Fruit fly (Drosophila melanogaster) whole organism, embryonic: ENCODE results near the gene ohgt.

Experiments used
- Aef1 ChIP-seq: fragments of 200-800 bp; sonication (Bioruptor generic); IDR thresholded peaks from 3 replicates; pipeline ENCODE4 v1.3.6; 2022; ENCODE audit warnings: missing biosample characterization, missing genetic modification characterization
- Asciz ChIP-seq: fragments of 200-800 bp; sonication (Bioruptor generic); optimal IDR thresholded peaks from 2 replicates; lab custom pipeline; 2017; ENCODE audit warnings: missing biosample characterization, mild to moderate bottlenecking, missing genetic modification characterization, missing genetic modification reagents
- Blimp-1 ChIP-seq: fragments of 200-800 bp; sonication (Bioruptor generic); optimal IDR thresholded peaks from 3 replicates; lab custom pipeline; 2018; ENCODE audit warnings: missing biosample characterization, missing genetic modification characterization, mild to moderate bottlenecking, moderate library complexity, missing genetic modification reagents
- CG10366 ChIP-seq: fragments of 200-800 bp; sonication (Bioruptor generic); IDR thresholded peaks from 2 replicates; pipeline ENCODE4 v1.3.6; 2022; ENCODE audit warnings: missing biosample characterization, missing genetic modification characterization
- CG11398 ChIP-seq: fragments of 200-800 bp; sonication (Bioruptor generic); optimal IDR thresholded peaks from 2 replicates; lab custom pipeline; 2016; ENCODE audit warnings: missing biosample characterization, missing genetic modification characterization
- CG11723 ChIP-seq: fragments of 200-800 bp; sonication (Bioruptor generic); optimal IDR thresholded peaks from 2 replicates; lab custom pipeline; 2017; ENCODE audit warnings: missing biosample characterization, mild to moderate bottlenecking, missing genetic modification characterization
- CG12942 ChIP-seq: fragments of 200-800 bp; sonication (Bioruptor generic); optimal IDR thresholded peaks from 3 replicates; lab custom pipeline; 2016; ENCODE audit warnings: missing biosample characterization, missing genetic modification characterization
- CG13287 ChIP-seq: fragments of 200-800 bp; sonication (Bioruptor generic); IDR thresholded peaks from 2 replicates; pipeline ENCODE4 v1.3.6; 2022; ENCODE audit warnings: missing biosample characterization, missing genetic modification characterization; ENCODE audit not compliant: partially characterized antibody
- CG14050 ChIP-seq: fragments of 200-800 bp; sonication (Bioruptor generic); IDR thresholded peaks from 3 replicates; pipeline ENCODE4 v1.3.6; 2022; ENCODE audit warnings: missing biosample characterization, missing genetic modification characterization
- CG17186 ChIP-seq: fragments of 200-800 bp; sonication (Bioruptor generic); optimal IDR thresholded peaks from 3 replicates; lab custom pipeline; 2017; ENCODE audit warnings: missing biosample characterization, missing genetic modification reagents, missing genetic modification characterization
- CG17912 ChIP-seq: fragments of 200-800 bp; sonication (Bioruptor generic); optimal IDR thresholded peaks from 2 replicates; lab custom pipeline; 2018; ENCODE audit warnings: missing biosample characterization, mild to moderate bottlenecking, missing genetic modification characterization
- CG2202 ChIP-seq: fragments of 200-800 bp; sonication (Bioruptor generic); optimal IDR thresholded peaks from 2 replicates; lab custom pipeline; 2018; ENCODE audit warnings: missing biosample characterization, mild to moderate bottlenecking, missing genetic modification characterization
- CG31441 ChIP-seq: fragments of 200-800 bp; sonication (Bioruptor generic); IDR thresholded peaks from 2 replicates; pipeline ENCODE4 v1.3.6; 2022; ENCODE audit warnings: missing biosample characterization, missing genetic modification characterization
- CG32767 ChIP-seq: fragments of 200-800 bp; sonication (Bioruptor generic); IDR thresholded peaks from 2 replicates; pipeline ENCODE4 v1.3.6; 2022; ENCODE audit warnings: missing biosample characterization, missing genetic modification characterization
- CG5953 ChIP-seq: fragments of 200-800 bp; sonication (Bioruptor generic); IDR thresholded peaks from 2 replicates; pipeline ENCODE4 v1.3.6; 2022; ENCODE audit warnings: missing biosample characterization, missing genetic modification characterization
- CG6689 ChIP-seq: fragments of 200-800 bp; sonication (Bioruptor generic); IDR thresholded peaks from 2 replicates; pipeline ENCODE4 v1.3.6; 2022; ENCODE audit warnings: missing biosample characterization, missing genetic modification characterization
- CG7357 ChIP-seq: fragments of 200-800 bp; sonication (Bioruptor generic); IDR thresholded peaks from 3 replicates; pipeline ENCODE4 v1.3.6; 2022; ENCODE audit warnings: missing biosample characterization, missing genetic modification characterization
- CG7745 ChIP-seq: fragments of 200-800 bp; sonication (Bioruptor generic); optimal IDR thresholded peaks from 2 replicates; lab custom pipeline; 2018; ENCODE audit warnings: missing biosample characterization, mild to moderate bottlenecking, missing genetic modification characterization, moderate library complexity
- CG8089 ChIP-seq: fragments of 200-800 bp; sonication (Bioruptor generic); optimal IDR thresholded peaks from 3 replicates; lab custom pipeline; 2016; ENCODE audit warnings: missing biosample characterization, missing genetic modification characterization
- CG8290 ChIP-seq, 3 experiments: fragments of 200-800 bp; sonication (Bioruptor generic); optimal IDR thresholded peaks; 2 replicates each; lab custom pipeline; 2016 to 2019; ENCODE audit warnings: missing biosample characterization in 3 of 3, missing genetic modification characterization in 3 of 3, mild to moderate bottlenecking in 2 of 3, moderate library complexity in 1 of 3
- E2f2 ChIP-seq: fragments of 200-800 bp; sonication (Bioruptor generic); IDR thresholded peaks from 2 replicates; pipeline ENCODE4 v1.3.6; 2022; ENCODE audit warnings: missing biosample characterization, missing genetic modification characterization
- Eip74EF ChIP-seq, 2 experiments: fragments of 200-800 bp in 1 of 2; fragments of >200 bp in 1 of 2; sonication (Bioruptor generic) in 1 of 2; optimal IDR thresholded peaks; 2 replicates each; lab custom pipeline; 2017 to 2019; ENCODE audit warnings: missing biosample characterization in 2 of 2, missing genetic modification characterization in 2 of 2, mild to moderate bottlenecking in 1 of 2, moderate library complexity in 1 of 2
- HLH4C ChIP-seq: fragments of 200-800 bp; sonication (Bioruptor generic); IDR thresholded peaks from 3 replicates; pipeline ENCODE4 v1.3.6; 2022; ENCODE audit warnings: missing biosample characterization, missing genetic modification characterization; ENCODE audit not compliant: partially characterized antibody
- Lhr ChIP-seq: fragments of 200-800 bp; sonication (Bioruptor generic); optimal IDR thresholded peaks from 3 replicates; lab custom pipeline; 2017; ENCODE audit warnings: mild to moderate bottlenecking, missing biosample characterization, missing genetic modification reagents, missing genetic modification characterization
- Mrtf ChIP-seq: fragments of 200-800 bp; sonication (Bioruptor generic); IDR thresholded peaks from 3 replicates; pipeline ENCODE4 v1.3.6; 2022; ENCODE audit warnings: missing biosample characterization, missing genetic modification characterization
- Side ChIP-seq: fragments of 200-800 bp; sonication (Bioruptor generic); optimal IDR thresholded peaks from 2 replicates; lab custom pipeline; 2016; ENCODE audit warnings: missing biosample characterization, missing genetic modification characterization
- Spps ChIP-seq: fragments of 200-800 bp; sonication (Bioruptor generic); optimal IDR thresholded peaks from 2 replicates; lab custom pipeline; 2018; ENCODE audit warnings: missing biosample characterization, mild to moderate bottlenecking, missing genetic modification characterization
- abd-A ChIP-seq: fragments of 200-800 bp; sonication (Bioruptor generic); optimal IDR thresholded peaks from 3 replicates; lab custom pipeline; 2019; ENCODE audit warnings: missing biosample characterization, mild to moderate bottlenecking, missing genetic modification characterization, moderate library complexity
- bab2 ChIP-seq: fragments of 200-800 bp; sonication (Bioruptor generic); optimal IDR thresholded peaks from 2 replicates; lab custom pipeline; 2016; ENCODE audit warnings: missing biosample characterization, missing genetic modification characterization
- chm ChIP-seq: fragments of 200-800 bp; sonication (Bioruptor generic); IDR thresholded peaks from 2 replicates; pipeline ENCODE4 v1.3.6; 2022; ENCODE audit warnings: missing biosample characterization, missing genetic modification characterization
- dan ChIP-seq: fragments of 200-800 bp; sonication (Bioruptor generic); IDR thresholded peaks from 2 replicates; pipeline ENCODE4 v1.3.6; 2022; ENCODE audit warnings: missing biosample characterization, missing genetic modification characterization
- eyg ChIP-seq: fragments of 200-800 bp; sonication (Bioruptor generic); optimal IDR thresholded peaks from 3 replicates; lab custom pipeline; 2016; ENCODE audit warnings: missing biosample characterization, missing genetic modification characterization
- fd96Cb ChIP-seq: fragments of 200-800 bp; sonication (Bioruptor generic); optimal IDR thresholded peaks from 2 replicates; lab custom pipeline; 2018; ENCODE audit warnings: missing biosample characterization, mild to moderate bottlenecking, missing genetic modification characterization, moderate library complexity
- gt ChIP-seq: fragments of 200-800 bp; sonication (Bioruptor generic); IDR thresholded peaks from 2 replicates; pipeline ENCODE4 v1.3.6; 2022; ENCODE audit warnings: missing biosample characterization, missing genetic modification characterization
- kni ChIP-seq: fragments of 200-800 bp; sonication (Bioruptor generic); optimal IDR thresholded peaks from 3 replicates; lab custom pipeline; 2017; ENCODE audit warnings: mild to moderate bottlenecking, missing biosample characterization, missing genetic modification reagents, missing genetic modification characterization
- lab ChIP-seq: fragments of 200-800 bp; sonication (Bioruptor generic); optimal IDR thresholded peaks from 3 replicates; lab custom pipeline; 2017; ENCODE audit warnings: missing biosample characterization, missing genetic modification characterization, mild to moderate bottlenecking, moderate library complexity, missing genetic modification reagents
- maf-S ChIP-seq: fragments of 200-800 bp; sonication (Bioruptor generic); optimal IDR thresholded peaks from 2 replicates; lab custom pipeline; 2016; ENCODE audit warnings: missing biosample characterization, missing genetic modification characterization
- mld ChIP-seq: fragments of 200-800 bp; sonication (Bioruptor generic); IDR thresholded peaks from 3 replicates; pipeline ENCODE4 v1.3.6; 2022; ENCODE audit warnings: missing biosample characterization, missing genetic modification characterization; ENCODE audit not compliant: partially characterized antibody
- schlank ChIP-seq: fragments of 200-800 bp; sonication (Bioruptor generic); optimal IDR thresholded peaks from 2 replicates; lab custom pipeline; 2018; ENCODE audit warnings: missing biosample characterization, mild to moderate bottlenecking, missing genetic modification characterization
- shn ChIP-seq: fragments of 200-800 bp; sonication (Bioruptor generic); optimal IDR thresholded peaks from 3 replicates; lab custom pipeline; 2016; ENCODE audit warnings: missing biosample characterization, missing genetic modification characterization
- sima ChIP-seq: fragments of 200-800 bp; sonication (Bioruptor generic); optimal IDR thresholded peaks from 2 replicates; lab custom pipeline; 2016; ENCODE audit warnings: missing biosample characterization, missing genetic modification characterization
- slou ChIP-seq: fragments of 200-800 bp; sonication (Bioruptor generic); optimal IDR thresholded peaks from 3 replicates; lab custom pipeline; 2016; ENCODE audit warnings: missing biosample characterization, missing genetic modification characterization
- slp2 ChIP-seq: fragments of 200-800 bp; sonication (Bioruptor generic); optimal IDR thresholded peaks from 2 replicates; lab custom pipeline; 2016; ENCODE audit warnings: missing biosample characterization, missing genetic modification characterization
- sr ChIP-seq: fragments of 200-800 bp; sonication (Bioruptor generic); IDR thresholded peaks from 3 replicates; pipeline ENCODE4 v1.3.6; 2022; ENCODE audit warnings: missing biosample characterization, missing genetic modification characterization
- stwl ChIP-seq: fragments of 200-800 bp; sonication (Bioruptor generic); optimal IDR thresholded peaks from 3 replicates; lab custom pipeline; 2018; ENCODE audit warnings: missing biosample characterization, mild to moderate bottlenecking, missing genetic modification characterization, moderate library complexity
- toy ChIP-seq: fragments of 200-800 bp; sonication (Bioruptor generic); IDR thresholded peaks from 2 replicates; pipeline ENCODE4 v1.3.6; 2022; ENCODE audit warnings: missing biosample characterization, missing genetic modification characterization
- trem ChIP-seq: fragments of 200-800 bp; optimal IDR thresholded peaks from 3 replicates; lab custom pipeline; 2019; ENCODE audit warnings: missing biosample characterization, mild to moderate bottlenecking, missing genetic modification characterization, moderate library complexity
- wor ChIP-seq: fragments of 200-800 bp; sonication (Bioruptor generic); IDR thresholded peaks from 2 replicates; pipeline ENCODE4 v1.3.6; 2022; ENCODE audit warnings: missing biosample characterization, missing genetic modification characterization

Gene ohgt

dm6 chr3R:10087206-10087927, 38.4 kb downstream of the ohgt start (continued):
- peak; percentile 87 for TF ChIP-seq abd-A
- TF ChIP-seq stwl (tag; lab: Kevin White, UChicago): no peak
- TF ChIP-seq eyg: peak; percentile 1
- TF ChIP-seq mld (GFP tag; lab: Robert Waterston, UW): 0 out of 3 replicates have a peak, but pooled peaks have one; percentile 42
- TF ChIP-seq toy: peak; percentile 37; the same call in 1 of the 2 replicates
- TF ChIP-seq HLH4C (GFP tag; lab: Robert Waterston, UW): no peak
- TF ChIP-seq sima (GFP tag; lab: Kevin White, UChicago): no peak
- TF ChIP-seq CG10366 (GFP tag; lab: Robert Waterston, UW): peak; percentile 76
- TF ChIP-seq slp2 (GFP tag; lab: Kevin White, UChicago): peak; percentile 76
- peak; percentile 51 for TF ChIP-seq Asciz (GFP tag; lab: Kevin White, UChicago)
- no peak for TF ChIP-seq Spps (tag; lab: Kevin White, UChicago)
- TF ChIP-seq CG17186: no peak
- TF ChIP-seq wor: 0 out of 2 replicates have a peak, but pooled peaks have one; percentile 25
- TF ChIP-seq CG14050 (GFP tag; lab: Robert Waterston, UW): peak; percentile 39; the same call in 2 of the 3 replicates
- no peak for TF ChIP-seq CG17912
- TF ChIP-seq CG7357: peak; percentile 58; the same call in 1 of the 3 replicates
- peak; percentile 54 for TF ChIP-seq CG11723
- TF ChIP-seq fd96Cb (tag; lab: Kevin White, UChicago): peak; percentile 43
- TF ChIP-seq gt (GFP tag; lab: Robert Waterston, UW): no peak
- no peak for TF ChIP-seq CG2202 (tag; lab: Kevin White, UChicago)
- no peak for TF ChIP-seq chm (GFP tag; lab: Robert Waterston, UW)
- peak; percentile 51 for TF ChIP-seq CG11398 (GFP tag; lab: Kevin White, UChicago)
- TF ChIP-seq CG5953 (GFP tag; lab: Robert Waterston, UW): peak; percentile 61; the same call in 1 of the 2 replicates
- peak in 1 of 2 experiments; percentile 96 for TF ChIP-seq Eip74EF (GFP tag; optimal IDR thresholded peaks at IDR 0.05; lab: Kevin White, UChicago)
- peak; percentile 31 for TF ChIP-seq shn
- TF ChIP-seq CG7745: no peak
- TF ChIP-seq sr: 0 out of 3 replicates have a peak, but pooled peaks have one; percentile 51
- peak; percentile 38 for TF ChIP-seq CG8089 (GFP tag; lab: Kevin White, UChicago)
- peak; percentile 78 for TF ChIP-seq CG6689 (GFP tag; lab: Robert Waterston, UW)
- peak; percentile 6 for TF ChIP-seq schlank (tag; lab: Kevin White, UChicago)
- TF ChIP-seq Aef1 (GFP tag; lab: Robert Waterston, UW): peak; percentile 80
- no peak for TF ChIP-seq dan (GFP tag; lab: Robert Waterston, UW)
- peak; percentile 39 for TF ChIP-seq CG12942 (GFP tag; lab: Kevin White, UChicago)
- TF ChIP-seq kni (GFP tag; lab: Kevin White, UChicago): peak; percentile 62
- no peak for TF ChIP-seq trem
- no peak for TF ChIP-seq Lhr
- TF ChIP-seq CG13287 (GFP tag; lab: Robert Waterston, UW): no peak; the same call in 1 of the 2 replicates
- TF ChIP-seq Blimp-1: peak; percentile 11
- TF ChIP-seq Mrtf (GFP tag; lab: Robert Waterston, UW): no peak
- peak; percentile 36; the same call in 1 of the 2 replicates for TF ChIP-seq E2f2 (GFP tag; lab: Robert Waterston, UW)
- TF ChIP-seq CG32767 (GFP tag; lab: Robert Waterston, UW): no peak; the same call in 1 of the 2 replicates
- peak; percentile 79 for TF ChIP-seq lab
- no peak for TF ChIP-seq CG8290 (GFP tag; optimal IDR thresholded peaks at IDR 0.05; lab: Kevin White, UChicago)
- TF ChIP-seq CG8290 (tag; optimal IDR thresholded peaks at IDR 0.05; lab: Kevin White, UChicago): peak in 1 of 2 experiments; percentile 46
- TF ChIP-seq Side: peak; percentile 84
- TF ChIP-seq bab2 (GFP tag; lab: Kevin White, UChicago): peak; percentile 52
- TF ChIP-seq CG31441 (GFP tag; lab: Robert Waterston, UW): peak; percentile 58
- peak; percentile 49 for TF ChIP-seq maf-S (GFP tag; lab: Kevin White, UChicago)
- peak; percentile 47 for TF ChIP-seq slou (GFP tag; lab: Kevin White, UChicago)
